Fruit fly (Drosophila melanogaster) whole organism, embryonic: ENCODE data around the gene CG43407.
A peak's percentile ranks its signal among the peaks of the same experiment; 100 is the strongest.

Experiments used
- CG10274 ChIP-seq: fragments of 200-800 bp; sonication (Bioruptor generic); optimal IDR thresholded peaks from 3 replicates; lab custom pipeline; 2017; ENCODE audit warnings: missing biosample characterization, mild to moderate bottlenecking, missing genetic modification characterization
- CG11504 ChIP-seq: fragments of 200-800 bp; sonication (Bioruptor generic); optimal IDR thresholded peaks from 3 replicates; lab custom pipeline; 2019; ENCODE audit warnings: missing biosample characterization, mild to moderate bottlenecking, missing genetic modification characterization, moderate library complexity
- CG13296 ChIP-seq: fragments of 200-800 bp; sonication (Bioruptor generic); optimal IDR thresholded peaks from 3 replicates; lab custom pipeline; 2018; ENCODE audit warnings: missing biosample characterization, mild to moderate bottlenecking, missing genetic modification characterization
- CG16779 ChIP-seq: fragments of 200-800 bp; sonication (Bioruptor generic); IDR thresholded peaks from 2 replicates; pipeline ENCODE4 v1.3.6; 2022; ENCODE audit warnings: missing biosample characterization, missing genetic modification characterization
- CG6272 ChIP-seq: fragments of 200-800 bp; sonication (Bioruptor generic); IDR thresholded peaks from 2 replicates; pipeline ENCODE4 v1.3.6; 2022; ENCODE audit warnings: missing biosample characterization, missing genetic modification characterization
- CG6791 ChIP-seq: fragments of 200-800 bp; sonication (Bioruptor generic); IDR thresholded peaks from 3 replicates; pipeline ENCODE4 v1.3.6; 2022; ENCODE audit warnings: missing biosample characterization, missing genetic modification characterization; ENCODE audit not compliant: partially characterized antibody
- CG8290 ChIP-seq, 3 experiments: fragments of 200-800 bp; sonication (Bioruptor generic); optimal IDR thresholded peaks; 2 replicates each; lab custom pipeline; 2016 to 2019; ENCODE audit warnings: missing biosample characterization in 3 of 3, missing genetic modification characterization in 3 of 3, mild to moderate bottlenecking in 2 of 3, moderate library complexity in 1 of 3
- CG8359 ChIP-seq: fragments of 200-800 bp; sonication (Bioruptor generic); optimal IDR thresholded peaks from 2 replicates; lab custom pipeline; 2017; ENCODE audit warnings: missing biosample characterization, mild to moderate bottlenecking, missing genetic modification characterization, borderline replicate concordance
- Dip2 ChIP-seq: fragments of 200-800 bp; sonication (Bioruptor generic); IDR thresholded peaks from 2 replicates; pipeline ENCODE4 v1.3.6; 2022; ENCODE audit warnings: missing biosample characterization, missing genetic modification characterization
- NfI ChIP-seq: fragments of 200-800 bp; sonication (Bioruptor generic); optimal IDR thresholded peaks from 3 replicates; lab custom pipeline; 2018; ENCODE audit warnings: missing biosample characterization, mild to moderate bottlenecking, missing genetic modification characterization, moderate library complexity
- Sox100B ChIP-seq: fragments of 200-800 bp; sonication (Bioruptor generic); optimal IDR thresholded peaks from 3 replicates; lab custom pipeline; 2018; ENCODE audit warnings: missing biosample characterization, mild to moderate bottlenecking, missing genetic modification characterization
- ci ChIP-seq: fragments of 200-800 bp; sonication (Bioruptor generic); IDR thresholded peaks from 3 replicates; pipeline ENCODE4 v1.3.6; 2022; ENCODE audit warnings: missing biosample characterization, missing genetic modification characterization
- nmo ChIP-seq: fragments of 200-800 bp; sonication (Bioruptor generic); optimal IDR thresholded peaks from 2 replicates; lab custom pipeline; 2018; ENCODE audit warnings: missing biosample characterization, mild to moderate bottlenecking, missing genetic modification characterization, moderate library complexity
- sd ChIP-seq: fragments of 200-800 bp; sonication (Bioruptor generic); optimal IDR thresholded peaks from 3 replicates; lab custom pipeline; 2018; ENCODE audit warnings: missing biosample characterization, mild to moderate bottlenecking, missing genetic modification characterization, moderate library complexity

DNA sequence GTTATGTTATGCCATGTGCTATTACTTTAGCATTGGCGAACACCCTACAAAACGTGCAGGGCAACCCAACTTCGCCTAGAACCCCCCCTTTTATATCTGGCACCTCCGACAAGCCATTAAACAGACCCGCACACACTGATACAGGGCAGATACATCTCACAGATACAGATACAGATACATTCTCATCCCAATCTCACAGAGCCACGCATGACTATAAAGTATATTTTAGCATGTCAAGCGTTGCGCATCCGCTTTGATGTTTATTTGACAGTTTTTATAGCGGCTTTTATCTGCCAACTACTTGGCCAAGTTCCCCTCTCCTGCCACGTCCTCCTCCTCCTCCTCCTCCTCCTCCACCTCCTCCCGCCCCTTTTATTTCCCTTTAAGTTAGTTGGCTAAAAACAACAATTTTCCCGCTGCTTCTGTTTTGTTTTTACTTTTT is 33.9 kb downstream of the CG43407 start:
- TF ChIP-seq NfI (GFP tag; lab: Kevin White, UChicago): no peak
- TF ChIP-seq CG6272 (GFP tag; lab: Robert Waterston, UW): no peak
- no peak for TF ChIP-seq Dip2
- TF ChIP-seq nmo: no peak
- peak; percentile 14 for TF ChIP-seq CG13296 (GFP tag; lab: Kevin White, UChicago)
- TF ChIP-seq CG8290 (GFP tag; optimal IDR thresholded peaks at IDR 0.05; lab: Kevin White, UChicago): no peak
- TF ChIP-seq CG8290 (tag; optimal IDR thresholded peaks at IDR 0.05; lab: Kevin White, UChicago): peak in 1 of 2 experiments; percentile 47
- no peak for TF ChIP-seq CG11504 (tag; lab: Kevin White, UChicago)
- TF ChIP-seq CG6791: no peak
- peak; percentile 73 for TF ChIP-seq sd (tag; lab: Kevin White, UChicago)
- no peak for TF ChIP-seq CG16779
- TF ChIP-seq CG10274: no peak
- TF ChIP-seq CG8359: no peak
- no peak for TF ChIP-seq Sox100B (GFP tag; lab: Kevin White, UChicago)
- TF ChIP-seq ci (GFP tag; lab: Robert Waterston, UW): no peak
